Worm (Caenorhabditis elegans): ENCODE results near the gene lurp-3.

- TF ChIP-seq nhr-237 (tag; optimal IDR thresholded peaks at IDR 0.05), result no peak
- TF ChIP-seq lsy-2 (tag; optimal IDR thresholded peaks at IDR 0.05), result no peak
- no peak for TF ChIP-seq nhr-28 (tag; optimal IDR thresholded peaks at IDR 0.05)
- no peak for TF ChIP-seq lin-13 (GFP tag; optimal IDR thresholded peaks at IDR 0.05)
- TF ChIP-seq fkh-10 (GFP tag; optimal IDR thresholded peaks at IDR 0.05), result no peak
- no peak for TF ChIP-seq dpl-1 (GFP tag; optimal IDR thresholded peaks at IDR 0.05)
- TF ChIP-seq nhr-90 (tag; optimal IDR thresholded peaks at IDR 0.05; ENCODE audit: poor library complexity), result no peak
- TF ChIP-seq snpc-4 (tag; optimal IDR thresholded peaks at IDR 0.05), result no peak
- no peak for TF ChIP-seq egl-27 (tag; optimal IDR thresholded peaks at IDR 0.05)
- TF ChIP-seq lin-39 (tag; optimal IDR thresholded peaks at IDR 0.05), result no peak
- TF ChIP-seq efl-3 (GFP tag; optimal IDR thresholded peaks at IDR 0.05), result no peak
These were observed 2.2 kb upstream of the lurp-3 start, which contains the start of gene lurp-2 for ce11 chrV:13453334-13453733.
